Fruit fly (Drosophila melanogaster) whole organism, prepupa: Measurements from ENCODE around the gene CG17221.

Source experiments
- Blimp-1 ChIP-seq: fragments of 200-800 bp; sonication (Bioruptor generic); optimal IDR thresholded peaks from 3 replicates; lab custom pipeline; 2017; ENCODE audit warnings: missing biosample characterization, missing genetic modification characterization, mild to moderate bottlenecking, moderate library complexity, missing genetic modification reagents
- CG10631 ChIP-seq: fragments of 200-800 bp; sonication (Bioruptor generic); optimal IDR thresholded peaks from 2 replicates; lab custom pipeline; 2016; ENCODE audit warnings: missing biosample characterization, missing genetic modification characterization
- CG11294 ChIP-seq: fragments of 200-800 bp; sonication (Bioruptor generic); IDR thresholded peaks from 2 replicates; pipeline ENCODE4 v1.3.6; 2022; ENCODE audit warnings: missing biosample characterization, missing genetic modification characterization
- CG11902 ChIP-seq: fragments of 200-800 bp; sonication (Bioruptor generic); optimal IDR thresholded peaks from 3 replicates; lab custom pipeline; 2016; ENCODE audit warnings: missing biosample characterization, missing genetic modification characterization
- CG15336 ChIP-seq: fragments of 200-800 bp; sonication (Bioruptor generic); IDR thresholded peaks from 2 replicates; pipeline ENCODE4 v1.3.6; 2022; ENCODE audit warnings: missing biosample characterization, missing genetic modification characterization
- CG1621 ChIP-seq: fragments of 200-800 bp; sonication (Bioruptor generic); optimal IDR thresholded peaks from 3 replicates; lab custom pipeline; 2018; ENCODE audit warnings: missing biosample characterization, mild to moderate bottlenecking, missing genetic modification characterization
- CG16779 ChIP-seq: fragments of 200-800 bp; sonication (Bioruptor generic); optimal IDR thresholded peaks from 3 replicates; lab custom pipeline; 2017; ENCODE audit warnings: missing biosample characterization, mild to moderate bottlenecking, missing genetic modification characterization
- CG3032 ChIP-seq: fragments of 200-800 bp; optimal IDR thresholded peaks from 2 replicates; lab custom pipeline; 2019; ENCODE audit warnings: missing biosample characterization, mild to moderate bottlenecking, missing genetic modification characterization, moderate library complexity
- CG31627 ChIP-seq: fragments of 200-800 bp; sonication (Bioruptor generic); optimal IDR thresholded peaks from 3 replicates; lab custom pipeline; 2016; ENCODE audit warnings: missing biosample characterization, missing genetic modification characterization
- CG32006 ChIP-seq: fragments of 200-800 bp; sonication (Bioruptor generic); optimal IDR thresholded peaks from 3 replicates; lab custom pipeline; 2017; ENCODE audit warnings: missing biosample characterization, mild to moderate bottlenecking, missing genetic modification characterization
- CG3919 ChIP-seq: fragments of 200-800 bp; sonication (Bioruptor generic); optimal IDR thresholded peaks from 3 replicates; lab custom pipeline; 2016; ENCODE audit warnings: missing biosample characterization, missing genetic modification characterization
- CG4318 ChIP-seq: fragments of 200-800 bp; sonication (Bioruptor generic); optimal IDR thresholded peaks from 3 replicates; lab custom pipeline; 2017; ENCODE audit warnings: missing biosample characterization, mild to moderate bottlenecking, missing genetic modification characterization
- CG6163 ChIP-seq: fragments of 200-800 bp; sonication (Bioruptor generic); IDR thresholded peaks from 3 replicates; pipeline ENCODE4 v1.3.6; 2022; ENCODE audit warnings: missing biosample characterization, missing genetic modification characterization
- CG6276 ChIP-seq: fragments of 200-800 bp; sonication (Bioruptor generic); optimal IDR thresholded peaks from 2 replicates; lab custom pipeline; 2017; ENCODE audit warnings: missing biosample characterization, mild to moderate bottlenecking, missing genetic modification characterization
- CG6792 ChIP-seq: fragments of 200-800 bp; sonication (Bioruptor generic); optimal IDR thresholded peaks from 3 replicates; lab custom pipeline; 2016; ENCODE audit warnings: missing biosample characterization, missing genetic modification characterization
- CG6854 ChIP-seq: fragments of 200-800 bp; sonication (Bioruptor generic); optimal IDR thresholded peaks from 2 replicates; lab custom pipeline; 2017; ENCODE audit warnings: missing biosample characterization, mild to moderate bottlenecking, missing genetic modification characterization
- CG7368 ChIP-seq: fragments of 200-800 bp; sonication (Bioruptor generic); optimal IDR thresholded peaks from 3 replicates; lab custom pipeline; 2016; ENCODE audit warnings: missing biosample characterization, missing genetic modification characterization
- CG8119 ChIP-seq: fragments of 200-800 bp; sonication (Bioruptor generic); IDR thresholded peaks from 3 replicates; pipeline ENCODE4 v1.3.6; 2022; ENCODE audit warnings: missing biosample characterization, missing genetic modification characterization
- CG8319 ChIP-seq: fragments of 200-800 bp; sonication (Bioruptor generic); optimal IDR thresholded peaks from 3 replicates; lab custom pipeline; 2016; ENCODE audit warnings: missing biosample characterization, missing genetic modification characterization
- CG8632 ChIP-seq: fragments of 200-800 bp; sonication (Bioruptor generic); optimal IDR thresholded peaks from 3 replicates; lab custom pipeline; 2016; ENCODE audit warnings: missing biosample characterization, missing genetic modification characterization
- CG9139 ChIP-seq: fragments of 200-800 bp; sonication (Bioruptor generic); optimal IDR thresholded peaks from 3 replicates; lab custom pipeline; 2017; ENCODE audit warnings: missing biosample characterization, mild to moderate bottlenecking, missing genetic modification characterization
- Eip75B ChIP-seq: fragments of 200-800 bp; sonication (Bioruptor generic); optimal IDR thresholded peaks from 3 replicates; lab custom pipeline; 2016; ENCODE audit warnings: missing biosample characterization, missing genetic modification characterization
- Eip78C ChIP-seq: fragments of 200-800 bp; sonication (Bioruptor generic); peaks from one replicate; lab custom pipeline; 2016; ENCODE audit warnings: missing biosample characterization, missing genetic modification characterization
- Eip93F ChIP-seq: fragments of 200-800 bp; sonication (Bioruptor generic); optimal IDR thresholded peaks from 2 replicates; lab custom pipeline; 2016; ENCODE audit warnings: missing biosample characterization, mild to moderate bottlenecking, missing genetic modification characterization
- Ets21C ChIP-seq: fragments of 200-800 bp; sonication (Bioruptor generic); optimal IDR thresholded peaks from 3 replicates; lab custom pipeline; 2016; ENCODE audit warnings: missing biosample characterization, missing genetic modification characterization
- Ets96B ChIP-seq: fragments of 200-800 bp; optimal IDR thresholded peaks from 2 replicates; lab custom pipeline; 2019; ENCODE audit warnings: missing biosample characterization, mild to moderate bottlenecking, missing genetic modification characterization, moderate library complexity
- Gug ChIP-seq: fragments of 200-800 bp; sonication (Bioruptor generic); IDR thresholded peaks from 2 replicates; pipeline ENCODE4 v1.3.6; 2022; ENCODE audit warnings: missing biosample characterization, missing genetic modification characterization
- Hr38 ChIP-seq: sonication (Bioruptor generic); optimal IDR thresholded peaks from 2 replicates; lab custom pipeline; 2016; ENCODE audit warnings: missing biosample characterization, missing genetic modification characterization
- Hr39 ChIP-seq: fragments of 200-800 bp; sonication (Bioruptor generic); optimal IDR thresholded peaks from 2 replicates; lab custom pipeline; 2016; ENCODE audit warnings: missing biosample characterization, missing genetic modification characterization
- Hr4 ChIP-seq: fragments of 200-800 bp; sonication (Bioruptor generic); optimal IDR thresholded peaks from 3 replicates; lab custom pipeline; 2016; ENCODE audit warnings: missing biosample characterization, missing genetic modification characterization
- Lpt ChIP-seq: fragments of 200-800 bp; sonication (Bioruptor generic); optimal IDR thresholded peaks from 3 replicates; lab custom pipeline; 2016; ENCODE audit warnings: missing biosample characterization, missing genetic modification characterization
- Met ChIP-seq: fragments of 200-800 bp; sonication (Bioruptor generic); optimal IDR thresholded peaks from 3 replicates; lab custom pipeline; 2016; ENCODE audit warnings: missing biosample characterization, missing genetic modification characterization
- OdsH ChIP-seq: fragments of 200-800 bp; sonication (Bioruptor generic); optimal IDR thresholded peaks from 3 replicates; lab custom pipeline; 2016; ENCODE audit warnings: missing biosample characterization, missing genetic modification characterization
- Smox ChIP-seq: fragments of 200-800 bp; sonication (Bioruptor generic); optimal IDR thresholded peaks from 3 replicates; lab custom pipeline; 2016; ENCODE audit warnings: missing biosample characterization, missing genetic modification characterization
- Sox102F ChIP-seq: fragments of 200-800 bp; sonication (Bioruptor generic); optimal IDR thresholded peaks from 2 replicates; lab custom pipeline; 2016; ENCODE audit warnings: missing biosample characterization, mild to moderate bottlenecking, missing genetic modification characterization
- Sox14 ChIP-seq: fragments of 200-800 bp; sonication (Bioruptor generic); optimal IDR thresholded peaks from 3 replicates; lab custom pipeline; 2016; ENCODE audit warnings: missing biosample characterization, missing genetic modification characterization
- Sox15 ChIP-seq: fragments of 200-800 bp; sonication (Bioruptor generic); optimal IDR thresholded peaks from 3 replicates; lab custom pipeline; 2016; ENCODE audit warnings: missing biosample characterization, missing genetic modification characterization
- acj6 ChIP-seq: fragments of 200-800 bp; sonication (Bioruptor generic); optimal IDR thresholded peaks from 3 replicates; lab custom pipeline; 2016; ENCODE audit warnings: missing biosample characterization, missing genetic modification characterization
- cyc ChIP-seq: fragments of 200-800 bp; sonication (Bioruptor generic); optimal IDR thresholded peaks from 3 replicates; lab custom pipeline; 2016; ENCODE audit warnings: missing biosample characterization, missing genetic modification characterization
- dac ChIP-seq: fragments of 200-800 bp; sonication (Bioruptor generic); optimal IDR thresholded peaks from 2 replicates; lab custom pipeline; 2017; ENCODE audit warnings: missing biosample characterization, mild to moderate bottlenecking, missing genetic modification characterization
- dsx ChIP-seq: fragments of 200-800 bp; optimal IDR thresholded peaks from 3 replicates; lab custom pipeline; 2019; ENCODE audit warnings: missing biosample characterization, mild to moderate bottlenecking, missing genetic modification characterization, moderate library complexity; ENCODE audit not compliant: poor library complexity, severe bottlenecking
- eg ChIP-seq: fragments of 200-800 bp; sonication (Bioruptor generic); IDR thresholded peaks from 3 replicates; pipeline ENCODE4 v1.3.6; 2022; ENCODE audit warnings: missing biosample characterization, missing genetic modification characterization
- esn ChIP-seq: fragments of 200-800 bp; sonication (Bioruptor generic); optimal IDR thresholded peaks from 2 replicates; lab custom pipeline; 2016; ENCODE audit warnings: missing biosample characterization, mild to moderate bottlenecking, missing genetic modification characterization, moderate library complexity
- fd59A ChIP-seq: fragments of 200-800 bp; sonication (Bioruptor generic); optimal IDR thresholded peaks from 2 replicates; lab custom pipeline; 2017; ENCODE audit warnings: missing biosample characterization, mild to moderate bottlenecking, missing genetic modification characterization, missing genetic modification reagents
- fd85E ChIP-seq: fragments of 200-800 bp; sonication (Bioruptor generic); optimal IDR thresholded peaks from 3 replicates; lab custom pipeline; 2016; ENCODE audit warnings: missing biosample characterization, missing genetic modification characterization
- lz ChIP-seq: fragments of 200-800 bp; sonication (Bioruptor generic); optimal IDR thresholded peaks from 3 replicates; lab custom pipeline; 2016; ENCODE audit warnings: missing biosample characterization, missing genetic modification characterization
- net ChIP-seq: fragments of 200-800 bp; sonication (Bioruptor generic); optimal IDR thresholded peaks from 3 replicates; lab custom pipeline; 2016; ENCODE audit warnings: missing biosample characterization, missing genetic modification characterization
- pdm3 ChIP-seq: fragments of 200-800 bp; sonication (Bioruptor generic); optimal IDR thresholded peaks from 3 replicates; lab custom pipeline; 2016; ENCODE audit warnings: missing biosample characterization, missing genetic modification characterization
- salr ChIP-seq, 2 experiments: fragments of 200-800 bp; sonication (Bioruptor generic); optimal IDR thresholded peaks; 3 replicates each; lab custom pipeline; 2016 to 2018; ENCODE audit warnings: missing biosample characterization in 2 of 2, missing genetic modification characterization in 2 of 2, mild to moderate bottlenecking in 1 of 2
- ss ChIP-seq, 2 experiments: fragments of 200-800 bp; sonication (Bioruptor generic); optimal IDR thresholded peaks; 2 replicates in 1 of 2; 3 replicates in 1 of 2; lab custom pipeline; 2017 to 2018; ENCODE audit warnings: mild to moderate bottlenecking in 2 of 2, missing biosample characterization in 2 of 2, missing genetic modification characterization in 2 of 2, moderate library complexity in 1 of 2
- topi ChIP-seq: fragments of 200-800 bp; sonication (Bioruptor generic); optimal IDR thresholded peaks from 3 replicates; lab custom pipeline; 2016; ENCODE audit warnings: missing biosample characterization, missing genetic modification characterization
- vri ChIP-seq: fragments of 200-800 bp; sonication (Bioruptor generic); optimal IDR thresholded peaks from 3 replicates; lab custom pipeline; 2016; ENCODE audit warnings: missing biosample characterization, mild to moderate bottlenecking, missing genetic modification characterization

Gene CG17221

DNA sequence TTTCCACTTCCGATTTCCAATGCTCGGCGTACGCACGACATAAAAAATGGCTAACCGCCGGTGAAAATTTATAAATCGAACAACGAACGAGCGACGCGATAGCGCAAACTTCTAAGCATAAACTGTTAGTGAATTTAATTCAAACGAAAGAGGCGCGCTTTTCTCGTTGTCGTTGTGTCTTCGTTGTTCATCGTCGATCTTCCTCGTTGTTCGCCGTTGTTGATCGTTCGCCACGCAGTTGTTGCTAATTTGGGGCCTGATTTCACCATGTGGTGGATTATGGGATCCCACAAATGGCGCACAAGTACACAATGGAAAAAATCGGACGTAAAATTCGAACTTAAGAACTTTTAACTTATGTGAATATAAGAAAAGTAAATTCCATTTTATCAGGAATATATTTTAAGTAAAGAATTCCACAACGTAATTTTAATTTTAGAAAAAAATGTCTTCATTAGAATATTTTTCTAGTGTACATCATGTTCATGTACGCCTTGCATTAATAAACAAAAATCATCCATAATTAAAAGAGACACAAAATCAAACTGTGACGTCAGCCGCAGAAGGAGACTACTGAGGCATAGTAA lies 46.6 kb downstream of the CG17221 start:
- TF ChIP-seq pdm3 (GFP tag; lab: Kevin White, UChicago) (peak; percentile 58), CG10631 (GFP tag; lab: Kevin White, UChicago) (peak; percentile 43), CG8119 (GFP tag; lab: Robert Waterston, UW) (peak; percentile 84), cyc (GFP tag; lab: Kevin White, UChicago) (peak; percentile 10), Hr38 (GFP tag; lab: Kevin White, UChicago) (no peak), Sox102F (GFP tag; lab: Kevin White, UChicago) (peak; percentile 19), CG8319 (peak; percentile 2), eg (GFP tag; lab: Robert Waterston, UW) (peak; percentile 87), OdsH (peak; percentile 64), salr (GFP tag; optimal IDR thresholded peaks at IDR 0.05; lab: Kevin White, UChicago) (peak in 1 of 2 experiments; percentile 55), Eip75B (GFP tag; lab: Kevin White, UChicago) (peak; percentile 41), dsx (no peak), CG6276 (GFP tag; lab: Kevin White, UChicago) (peak; percentile 56), lz (GFP tag; lab: Kevin White, UChicago) (peak; percentile 41), Eip78C (peak; percentile 89), Sox15 (GFP tag; lab: Kevin White, UChicago) (no peak), CG6163 (GFP tag; lab: Robert Waterston, UW) (peak; percentile 69), Ets21C (GFP tag; lab: Kevin White, UChicago) (peak; percentile 4), CG9139 (GFP tag; lab: Kevin White, UChicago) (no peak), Smox (GFP tag; lab: Kevin White, UChicago) (peak; percentile 38), CG3032 (tag; lab: Kevin White, UChicago) (peak; percentile 36), CG15336 (GFP tag; lab: Robert Waterston, UW) (peak; percentile 86), fd59A (GFP tag; lab: Kevin White, UChicago) (no peak), Hr4 (GFP tag; lab: Kevin White, UChicago) (peak; percentile 80), CG11294 (GFP tag; lab: Robert Waterston, UW) (peak; percentile 72), CG8632 (GFP tag; lab: Kevin White, UChicago) (no peak), Gug (GFP tag; lab: Robert Waterston, UW) (peak; percentile 59), CG6792 (GFP tag; lab: Kevin White, UChicago) (peak; percentile 47), net (peak; percentile 57), vri (GFP tag; lab: Kevin White, UChicago) (no peak), Ets96B (tag; lab: Kevin White, UChicago) (no peak), CG1621 (tag; lab: Kevin White, UChicago) (no peak), Sox14 (GFP tag; lab: Kevin White, UChicago) (peak; percentile 45), CG6854 (no peak), CG7368 (GFP tag; lab: Kevin White, UChicago) (no peak), Met (GFP tag; lab: Kevin White, UChicago) (peak; percentile 16), Hr39 (GFP tag; lab: Kevin White, UChicago) (peak; percentile 34), CG3919 (peak; percentile 58), dac (GFP tag; lab: Kevin White, UChicago) (peak; percentile 47), CG31627 (GFP tag; lab: Kevin White, UChicago) (peak; percentile 30), ss (GFP tag; optimal IDR thresholded peaks at IDR 0.05; lab: Kevin White, UChicago) (no peak), CG4318 (GFP tag; lab: Kevin White, UChicago) (peak; percentile 14), Eip93F (GFP tag; lab: Kevin White, UChicago) (no peak), CG32006 (GFP tag; lab: Kevin White, UChicago) (peak; percentile 75), CG11902 (GFP tag; lab: Kevin White, UChicago) (no peak), Blimp-1 (no peak), CG16779 (tag; lab: Kevin White, UChicago) (peak; percentile 4), topi (GFP tag; lab: Kevin White, UChicago) (peak; percentile 45), acj6 (peak; percentile 42), esn (peak; percentile 50), fd85E (GFP tag; lab: Kevin White, UChicago) (no peak), Lpt (GFP tag; lab: Kevin White, UChicago) (peak; percentile 54)
